Fruit fly (Drosophila melanogaster) whole organism, embryonic: ENCODE measurements around the gene CG3679.

Experiments used
- Aef1 ChIP-seq: fragments of 200-800 bp; sonication (Bioruptor generic); IDR thresholded peaks from 3 replicates; pipeline ENCODE4 v1.3.6; 2022; ENCODE audit warnings: missing biosample characterization, missing genetic modification characterization
- B-H2 ChIP-seq: fragments of 200-800 bp; sonication (Bioruptor generic); optimal IDR thresholded peaks from 2 replicates; lab custom pipeline; 2018; ENCODE audit warnings: missing biosample characterization, mild to moderate bottlenecking, missing genetic modification characterization
- Bgb ChIP-seq: fragments of 200-800 bp; sonication (Bioruptor generic); IDR thresholded peaks from 2 replicates; pipeline ENCODE4 v1.3.6; 2022; ENCODE audit warnings: missing biosample characterization, missing genetic modification characterization; ENCODE audit not compliant: partially characterized antibody
- CG10543 ChIP-seq: fragments of 200-800 bp; sonication (Bioruptor generic); optimal IDR thresholded peaks from 3 replicates; lab custom pipeline; 2017; ENCODE audit warnings: missing biosample characterization, mild to moderate bottlenecking, missing genetic modification characterization, moderate library complexity
- CG11247 ChIP-seq: fragments of 200-800 bp; sonication (Bioruptor generic); IDR thresholded peaks from 2 replicates; pipeline ENCODE4 v1.3.6; 2022; ENCODE audit warnings: missing biosample characterization, missing genetic modification characterization
- CG13296 ChIP-seq: fragments of 200-800 bp; sonication (Bioruptor generic); optimal IDR thresholded peaks from 3 replicates; lab custom pipeline; 2018; ENCODE audit warnings: missing biosample characterization, mild to moderate bottlenecking, missing genetic modification characterization
- CG13894 ChIP-seq: fragments of 200-800 bp; sonication (Bioruptor generic); optimal IDR thresholded peaks from 3 replicates; lab custom pipeline; 2018; ENCODE audit warnings: missing biosample characterization, mild to moderate bottlenecking, missing genetic modification characterization, moderate library complexity
- CG14014 ChIP-seq: fragments of 200-800 bp; sonication (Bioruptor generic); IDR thresholded peaks from 2 replicates; pipeline ENCODE4 v1.3.6; 2022; ENCODE audit warnings: missing biosample characterization, missing genetic modification characterization
- CG15479 ChIP-seq: fragments of 200-800 bp; sonication (Bioruptor generic); optimal IDR thresholded peaks from 3 replicates; lab custom pipeline; 2019; ENCODE audit warnings: missing biosample characterization, mild to moderate bottlenecking, missing genetic modification characterization, moderate library complexity
- CG15514 ChIP-seq: fragments of 200-800 bp; sonication (Bioruptor generic); optimal IDR thresholded peaks from 3 replicates; lab custom pipeline; 2017; ENCODE audit warnings: missing biosample characterization, missing genetic modification characterization, mild to moderate bottlenecking, moderate library complexity, missing genetic modification reagents
- CG16779 ChIP-seq: fragments of 200-800 bp; sonication (Bioruptor generic); IDR thresholded peaks from 2 replicates; pipeline ENCODE4 v1.3.6; 2022; ENCODE audit warnings: missing biosample characterization, missing genetic modification characterization
- CG17829 ChIP-seq: fragments of 200-800 bp; optimal IDR thresholded peaks from 2 replicates; lab custom pipeline; 2019; ENCODE audit warnings: missing biosample characterization, mild to moderate bottlenecking, missing genetic modification characterization, moderate library complexity
- CG3163 ChIP-seq: fragments of 200-800 bp; sonication (Bioruptor generic); optimal IDR thresholded peaks from 3 replicates; lab custom pipeline; 2016; ENCODE audit warnings: missing biosample characterization, missing genetic modification characterization
- CG32532 ChIP-seq: fragments of 200-800 bp; sonication (Bioruptor generic); IDR thresholded peaks from 2 replicates; pipeline ENCODE4 v1.3.6; 2022; ENCODE audit warnings: missing biosample characterization, missing genetic modification characterization
- CG34422 ChIP-seq: fragments of 200-800 bp; sonication (Bioruptor generic); IDR thresholded peaks from 3 replicates; pipeline ENCODE4 v1.3.6; 2022; ENCODE audit warnings: missing biosample characterization, missing genetic modification characterization
- CG3847 ChIP-seq: fragments of 200-800 bp; sonication (Bioruptor generic); IDR thresholded peaks from 2 replicates; pipeline ENCODE4 v1.3.6; 2022; ENCODE audit warnings: missing biosample characterization, missing genetic modification characterization
- CG6689 ChIP-seq: fragments of 200-800 bp; sonication (Bioruptor generic); IDR thresholded peaks from 2 replicates; pipeline ENCODE4 v1.3.6; 2022; ENCODE audit warnings: missing biosample characterization, missing genetic modification characterization
- CG6791 ChIP-seq: fragments of 200-800 bp; sonication (Bioruptor generic); IDR thresholded peaks from 3 replicates; pipeline ENCODE4 v1.3.6; 2022; ENCODE audit warnings: missing biosample characterization, missing genetic modification characterization; ENCODE audit not compliant: partially characterized antibody
- CG6813 ChIP-seq: fragments of 200-800 bp; sonication (Bioruptor generic); optimal IDR thresholded peaks from 2 replicates; lab custom pipeline; 2017; ENCODE audit warnings: missing biosample characterization, missing genetic modification characterization, mild to moderate bottlenecking, moderate library complexity, missing genetic modification reagents
- CG8290 ChIP-seq, 3 experiments: fragments of 200-800 bp; sonication (Bioruptor generic); optimal IDR thresholded peaks; 2 replicates each; lab custom pipeline; 2016 to 2019; ENCODE audit warnings: missing biosample characterization in 3 of 3, missing genetic modification characterization in 3 of 3, mild to moderate bottlenecking in 2 of 3, moderate library complexity in 1 of 3
- CG8765 ChIP-seq: fragments of 200-800 bp; sonication (Bioruptor generic); IDR thresholded peaks from 2 replicates; pipeline ENCODE4 v1.3.6; 2022; ENCODE audit warnings: missing biosample characterization, missing genetic modification characterization
- Deaf1 ChIP-seq: fragments of 200-800 bp; optimal IDR thresholded peaks from 3 replicates; lab custom pipeline; 2019; ENCODE audit warnings: missing biosample characterization, mild to moderate bottlenecking, missing genetic modification characterization, moderate library complexity
- E2f2 ChIP-seq: fragments of 200-800 bp; sonication (Bioruptor generic); IDR thresholded peaks from 2 replicates; pipeline ENCODE4 v1.3.6; 2022; ENCODE audit warnings: missing biosample characterization, missing genetic modification characterization
- HHEX ChIP-seq: fragments of 200-800 bp; sonication (Bioruptor generic); optimal IDR thresholded peaks from 3 replicates; lab custom pipeline; 2017; ENCODE audit warnings: missing biosample characterization, mild to moderate bottlenecking, missing genetic modification characterization, missing genetic modification reagents
- Hmr ChIP-seq: fragments of 200-800 bp; sonication (Bioruptor generic); optimal IDR thresholded peaks from 3 replicates; lab custom pipeline; 2017; ENCODE audit warnings: mild to moderate bottlenecking, missing biosample characterization, missing genetic modification reagents, missing genetic modification characterization
- Med ChIP-seq: fragments of 200-800 bp; sonication (Bioruptor generic); peaks from one replicate; lab custom pipeline; 2016; ENCODE audit warnings: missing biosample characterization, missing genetic modification characterization, mild to moderate bottlenecking, inconsistent platforms, moderate library complexity
- NFAT ChIP-seq: fragments of 200-800 bp; sonication (Bioruptor generic); IDR thresholded peaks from 2 replicates; pipeline ENCODE4 v1.3.6; 2022; ENCODE audit warnings: missing biosample characterization, missing genetic modification characterization
- Rfx ChIP-seq: fragments of 200-800 bp; sonication (Bioruptor generic); IDR thresholded peaks from 2 replicates; pipeline ENCODE4 v1.3.6; 2022; ENCODE audit warnings: missing biosample characterization, missing genetic modification characterization
- Taf1 ChIP-seq: fragments of 200-800 bp; sonication (Bioruptor generic); IDR thresholded peaks from 2 replicates; pipeline ENCODE4 v1.3.6; 2022; ENCODE audit warnings: missing biosample characterization, missing genetic modification characterization
- bbx ChIP-seq: fragments of 200-800 bp; sonication (Bioruptor generic); IDR thresholded peaks from 2 replicates; pipeline ENCODE4 v1.3.6; 2022; ENCODE audit warnings: missing biosample characterization, missing genetic modification characterization; ENCODE audit not compliant: partially characterized antibody
- chinmo ChIP-seq: fragments of 200-800 bp; sonication (Bioruptor generic); IDR thresholded peaks from 4 replicates; pipeline ENCODE4 v1.3.6; 2022; ENCODE audit warnings: missing biosample characterization, missing genetic modification characterization; ENCODE audit not compliant: partially characterized antibody
- ci ChIP-seq: fragments of 200-800 bp; sonication (Bioruptor generic); IDR thresholded peaks from 3 replicates; pipeline ENCODE4 v1.3.6; 2022; ENCODE audit warnings: missing biosample characterization, missing genetic modification characterization
- gcm2 ChIP-seq: fragments of 200-800 bp; sonication (Bioruptor generic); optimal IDR thresholded peaks from 2 replicates; lab custom pipeline; 2016; ENCODE audit warnings: missing biosample characterization, missing genetic modification characterization
- grau ChIP-seq: fragments of 200-800 bp; optimal IDR thresholded peaks from 3 replicates; lab custom pipeline; 2019; ENCODE audit warnings: missing biosample characterization, mild to moderate bottlenecking, missing genetic modification characterization, moderate library complexity
- lola ChIP-seq, 3 experiments: fragments of >200 bp in 2 of 3; fragments of 200-800 bp in 1 of 3; sonication (Bioruptor generic) in 1 of 3; optimal IDR thresholded peaks; 2 replicates each; lab custom pipeline; 2017 to 2019; ENCODE audit warnings: missing biosample characterization in 3 of 3, missing genetic modification characterization in 3 of 3, mild to moderate bottlenecking in 1 of 3, moderate library complexity in 1 of 3
- nom ChIP-seq: fragments of 200-800 bp; sonication (Bioruptor generic); optimal IDR thresholded peaks from 2 replicates; lab custom pipeline; 2017; ENCODE audit warnings: missing biosample characterization, missing genetic modification characterization, mild to moderate bottlenecking, moderate library complexity, missing genetic modification reagents
- pfk ChIP-seq: fragments of 200-800 bp; sonication (Bioruptor generic); optimal IDR thresholded peaks from 2 replicates; lab custom pipeline; 2018; ENCODE audit warnings: missing biosample characterization, mild to moderate bottlenecking, missing genetic modification characterization, moderate library complexity
- prd ChIP-seq, 3 experiments: fragments of >200 bp in 2 of 3; fragments of 200-800 bp in 1 of 3; sonication (Bioruptor generic) in 1 of 3; optimal IDR thresholded peaks in 2 of 3; IDR thresholded peaks in 1 of 3; 2 replicates in 2 of 3; 3 replicates in 1 of 3; pipeline versions ENCODE4 v1.3.6 to Lab custom; 2017 to 2022; ENCODE audit warnings: missing biosample characterization in 1 of 3, missing genetic modification characterization in 1 of 3
- schlank ChIP-seq: fragments of 200-800 bp; sonication (Bioruptor generic); optimal IDR thresholded peaks from 2 replicates; lab custom pipeline; 2018; ENCODE audit warnings: missing biosample characterization, mild to moderate bottlenecking, missing genetic modification characterization
- scrt ChIP-seq: fragments of 200-800 bp; sonication (Bioruptor generic); optimal IDR thresholded peaks from 2 replicates; lab custom pipeline; 2018; ENCODE audit warnings: missing biosample characterization, mild to moderate bottlenecking, missing genetic modification characterization, moderate library complexity
- sens ChIP-seq: fragments of 200-800 bp; sonication (Bioruptor generic); peaks from one replicate; lab custom pipeline; 2016; ENCODE audit warnings: missing biosample characterization, missing genetic modification characterization
- sob ChIP-seq: fragments of 200-800 bp; sonication (Bioruptor generic); IDR thresholded peaks from 2 replicates; pipeline ENCODE4 v1.3.6; 2022; ENCODE audit warnings: missing biosample characterization, missing genetic modification characterization
- stc ChIP-seq: fragments of 200-800 bp; sonication (Bioruptor generic); IDR thresholded peaks from 2 replicates; pipeline ENCODE4 v1.3.6; 2022; ENCODE audit warnings: missing biosample characterization, missing genetic modification characterization
- wdn ChIP-seq: fragments of 200-800 bp; sonication (Bioruptor generic); IDR thresholded peaks from 2 replicates; pipeline ENCODE4 v1.3.6; 2022; ENCODE audit warnings: missing biosample characterization, missing genetic modification characterization
- wek ChIP-seq: fragments of 200-800 bp; sonication (Bioruptor generic); optimal IDR thresholded peaks from 3 replicates; lab custom pipeline; 2018; ENCODE audit warnings: missing biosample characterization, mild to moderate bottlenecking, missing genetic modification characterization, moderate library complexity
- yki ChIP-seq: fragments of >200 bp; optimal IDR thresholded peaks from 3 replicates; lab custom pipeline; 2018

CG3679 gene

DNA sequence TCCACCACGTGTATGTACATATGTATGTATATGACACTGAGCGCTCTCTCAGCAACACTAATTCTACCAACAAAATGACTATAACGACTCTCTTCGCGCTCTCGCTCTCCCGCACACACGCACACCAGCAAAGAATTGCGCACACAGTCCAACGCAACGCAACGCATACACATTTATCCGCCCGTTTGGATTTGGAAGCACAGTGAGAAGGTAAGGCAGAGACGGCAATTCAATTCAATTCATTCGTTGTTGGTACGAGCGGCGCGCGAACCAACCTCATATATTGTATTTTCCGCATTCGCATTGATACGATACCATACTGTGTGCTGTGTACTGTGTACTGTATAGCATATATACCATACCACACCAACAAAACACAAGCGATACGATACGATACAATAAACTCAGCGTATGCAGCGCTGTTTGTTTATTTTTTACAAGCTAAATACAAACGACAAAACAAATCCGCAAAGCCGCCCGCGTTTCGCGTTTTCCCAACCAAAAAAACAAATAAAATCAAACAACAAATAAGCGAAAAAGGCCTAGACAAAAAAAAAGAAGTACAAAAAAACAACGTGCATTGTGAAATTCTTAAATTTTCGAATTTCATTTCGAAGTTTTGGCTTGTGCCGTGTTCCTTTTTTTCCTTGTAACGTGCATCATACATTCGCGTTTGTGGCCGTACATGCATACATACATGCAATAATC is 29.9 kb downstream of the CG3679 start, which contains the start of the genes CG9921 and Dsp1 (continued):
- TF ChIP-seq CG8290 (GFP tag; optimal IDR thresholded peaks at IDR 0.05; lab: Kevin White, UChicago) (no peak), CG8290 (tag; optimal IDR thresholded peaks at IDR 0.05; lab: Kevin White, UChicago) (peak in 1 of 2 experiments; percentile 76), yki (lab: Kevin White, UChicago) (peak; percentile 90), CG8765 (GFP tag; lab: Robert Waterston, UW) (no peak), pfk (peak; percentile 63), CG15479 (peak; percentile 95), CG6689 (GFP tag; lab: Robert Waterston, UW) (peak; percentile 17; the same call in 1 of the 2 replicates), B-H2 (GFP tag; lab: Kevin White, UChicago) (peak; percentile 13), CG6791 (no peak), wdn (GFP tag; lab: Robert Waterston, UW) (peak; percentile 26; the same call in 1 of the 2 replicates), CG16779 (GFP tag; lab: Robert Waterston, UW) (no peak), scrt (peak; percentile 23), Aef1 (GFP tag; lab: Robert Waterston, UW) (peak; percentile 38; the same call in 2 of the 3 replicates), CG15514 (GFP tag; lab: Kevin White, UChicago) (peak; percentile 72), bbx (GFP tag; lab: Robert Waterston, UW) (peak; percentile 56; the same call in 1 of the 2 replicates), CG14014 (GFP tag; lab: Robert Waterston, UW) (0 out of 2 replicates have a peak, but pooled peaks have one; percentile 21), CG3847 (GFP tag; lab: Robert Waterston, UW) (0 out of 2 replicates have a peak, but pooled peaks have one; percentile 6), Hmr (GFP tag; lab: Kevin White, UChicago) (peak; percentile 31), sob (0 out of 2 replicates have a peak, but pooled peaks have one; percentile 13), gcm2 (GFP tag; lab: Kevin White, UChicago) (no peak), CG6813 (GFP tag; lab: Kevin White, UChicago) (peak; percentile 3), Rfx (GFP tag; lab: Robert Waterston, UW) (peak; percentile 32; the same call in 1 of the 2 replicates), stc (GFP tag; lab: Robert Waterston, UW) (no peak; the same call in 1 of the 2 replicates), grau (tag; lab: Kevin White, UChicago) (peak; percentile 13), Bgb (GFP tag; lab: Robert Waterston, UW) (peak; percentile 42; the same call in 1 of the 2 replicates), Taf1 (GFP tag; lab: Robert Waterston, UW) (peak; percentile 26; the same call in 1 of the 2 replicates), ci (GFP tag; lab: Robert Waterston, UW) (peak; percentile 62; the same call in 2 of the 3 replicates), CG17829 (tag; lab: Kevin White, UChicago) (peak; percentile 1), Med (GFP tag; lab: Kevin White, UChicago) (peak; percentile 81), CG3163 (peak; percentile 73), wek (peak; percentile 53), Deaf1 (tag; lab: Kevin White, UChicago) (peak; percentile 66), CG13894 (tag; lab: Kevin White, UChicago) (peak; percentile 2), CG11247 (no peak), prd (optimal IDR thresholded peaks at IDR 0.05; lab: Kevin White, UChicago) (no peak), prd (GFP tag; IDR thresholded peaks at IDR 0.05; lab: Robert Waterston, UW) (0 out of 3 replicates have a peak, but pooled peaks have one; percentile 10), CG32532 (GFP tag; lab: Robert Waterston, UW) (peak; percentile 25; the same call in 1 of the 2 replicates), HHEX (GFP tag; lab: Kevin White, UChicago) (peak; percentile 4), CG13296 (peak; percentile 29), schlank (peak; percentile 31), E2f2 (GFP tag; lab: Robert Waterston, UW) (no peak), nom (peak; percentile 13), NFAT (GFP tag; lab: Robert Waterston, UW) (0 out of 2 replicates have a peak, but pooled peaks have one; percentile 23), sens (peak; percentile 72), chinmo (GFP tag; lab: Robert Waterston, UW) (peak; percentile 95), CG10543 (peak; percentile 49), lola (GFP tag; optimal IDR thresholded peaks at IDR 0.05; lab: Kevin White, UChicago) (peak in 1 of 3 experiments; percentile 44), CG34422 (GFP tag; lab: Robert Waterston, UW) (peak; percentile 53; the same call in 1 of the 3 replicates)
